Fruit fly (Drosophila melanogaster): ENCODE data around the gene N.

DNA sequence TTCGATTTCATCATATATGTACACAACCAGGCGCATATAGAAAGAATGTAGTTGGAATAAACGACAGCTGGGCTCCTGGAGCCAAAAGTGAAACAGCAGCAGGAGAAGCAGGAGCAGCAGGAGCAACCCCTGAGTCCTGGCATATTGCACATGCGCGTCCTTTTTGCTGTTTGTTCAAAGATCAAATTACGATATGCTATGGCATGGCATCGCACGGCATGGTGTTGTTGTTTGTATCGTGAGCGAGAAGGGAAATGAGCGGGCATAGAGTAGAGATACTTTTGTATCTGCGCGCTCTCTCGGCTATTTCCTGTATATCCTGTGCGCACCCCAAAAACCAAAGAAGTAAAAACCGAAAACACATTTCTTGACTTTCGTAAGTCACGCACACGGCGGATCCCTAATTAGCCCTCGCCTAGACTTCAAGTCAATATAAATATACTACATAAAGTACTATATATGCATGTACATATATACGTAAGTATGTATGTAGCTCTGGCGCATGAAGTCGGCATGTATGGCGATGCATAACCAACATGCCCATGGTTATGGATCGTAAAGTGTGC lies 3.3 kb downstream of the N start:
- TF ChIP-seq CG33017 (tag; optimal IDR thresholded peaks at IDR 0.05), result no peak
- no peak for TF ChIP-seq Crg-1 (GFP tag; optimal IDR thresholded peaks at IDR 0.05)
- no peak for TF ChIP-seq cic (GFP tag; optimal IDR thresholded peaks at IDR 0.05)
